Worm (Caenorhabditis elegans) whole organism, young adult: ENCODE data around the gene K11H12.9.

Experiments used
- ama-1 ChIP-seq, 3 experiments: fragments of 150-350 bp in 1 of 3; sonication (generic microtip) in 2 of 3; optimal IDR thresholded peaks; 2 replicates each; lab custom pipeline; 2014 to 2018; ENCODE audit warnings: missing biosample characterization in 2 of 3, missing genetic modification characterization in 2 of 3, missing genetic modification reagents in 2 of 3
- attf-6 ChIP-seq: fragments of 200-800 bp; sonication (Bioruptor generic); IDR thresholded peaks from 2 replicates; pipeline ENCODE4 v1.3.6; 2022; ENCODE audit warnings: missing genetic modification reagents, missing genetic modification characterization, missing compliant biosample characterization
- ccch-3 ChIP-seq: fragments of 200-800 bp; sonication (Bioruptor generic); optimal IDR thresholded peaks from 2 replicates; lab custom pipeline; 2018; ENCODE audit warnings: mild to moderate bottlenecking, missing genetic modification characterization, missing compliant biosample characterization
- chd-7 ChIP-seq: sonication (generic microtip); optimal IDR thresholded peaks from 2 replicates; lab custom pipeline; 2016; ENCODE audit warnings: mild to moderate bottlenecking, missing genetic modification characterization, moderate library complexity, missing compliant biosample characterization
- dpff-1 ChIP-seq: sonication (generic microtip); optimal IDR thresholded peaks from 2 replicates; lab custom pipeline; 2017; ENCODE audit warnings: mild to moderate bottlenecking, missing genetic modification characterization, missing compliant biosample characterization
- let-526 ChIP-seq: fragments of 200-800 bp; sonication (Bioruptor generic); IDR thresholded peaks from 2 replicates; pipeline ENCODE4 v1.3.6; 2022; ENCODE audit warnings: missing genetic modification reagents, missing genetic modification characterization, missing compliant biosample characterization
- nfya-1 ChIP-seq: sonication (generic microtip); optimal IDR thresholded peaks from 2 replicates; lab custom pipeline; 2017; ENCODE audit warnings: antibody characterized with exemption, missing compliant biosample characterization, missing genetic modification characterization, borderline replicate concordance; ENCODE audit not compliant: insufficient read depth
- pbrm-1 ChIP-seq: fragments of 200-800 bp; sonication (Bioruptor generic); IDR thresholded peaks from 2 replicates; pipeline ENCODE4 v1.3.6; 2022; ENCODE audit warnings: missing genetic modification reagents, missing genetic modification characterization, missing compliant biosample characterization
- pha-4 ChIP-seq: fragments of 150-350 bp; sonication (generic microtip); optimal IDR thresholded peaks from 2 replicates; lab custom pipeline; 2014; ENCODE audit warnings: missing biosample characterization, missing genetic modification reagents, missing genetic modification characterization
- unc-62 ChIP-seq: fragments of 150-350 bp; optimal IDR thresholded peaks from 2 replicates; lab custom pipeline; 2014; ENCODE audit warnings: missing biosample characterization, missing genetic modification reagents, missing genetic modification characterization
- xnd-1 ChIP-seq: sonication (generic microtip); optimal IDR thresholded peaks from 2 replicates; lab custom pipeline; 2016; ENCODE audit warnings: missing genotype, missing genetic modification reagents, missing genetic modification characterization, missing compliant biosample characterization
- ztf-3 ChIP-seq: fragments of 200-800 bp; sonication (Bioruptor generic); optimal IDR thresholded peaks from 2 replicates; lab custom pipeline; 2018; ENCODE audit warnings: mild to moderate bottlenecking, missing genetic modification characterization, missing compliant biosample characterization

DNA sequence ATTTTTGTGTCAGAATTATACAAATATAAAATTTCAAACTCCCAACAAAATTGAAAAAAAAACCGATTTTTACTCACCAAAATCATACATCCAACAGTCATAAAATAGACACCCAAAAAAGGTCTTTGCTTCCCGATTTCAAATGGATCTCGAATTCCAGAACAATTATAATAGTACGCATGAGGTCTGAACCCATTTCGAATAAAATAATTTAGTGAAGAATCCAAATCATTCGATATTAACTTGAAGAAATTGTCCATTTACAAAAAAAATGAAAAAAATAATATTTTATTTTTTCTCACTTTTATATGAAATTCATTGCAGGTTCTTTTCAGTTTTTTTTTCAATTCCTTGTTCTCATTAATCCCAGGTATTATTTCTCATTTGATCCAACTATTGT, 47.9 kb upstream of the K11H12.9 start, which contains the start of gene srt-59:
- TF ChIP-seq ama-1 (optimal IDR thresholded peaks at IDR 0.05; lab: Kevin White, UChicago): no peak
- TF ChIP-seq ama-1 (GFP tag; optimal IDR thresholded peaks at IDR 0.05; lab: Kevin White, UChicago): no peak
- no peak for TF ChIP-seq let-526 (GFP tag; lab: Robert Waterston, UW)
- TF ChIP-seq xnd-1 (tag; lab: Kevin White, UChicago): no peak
- no peak for TF ChIP-seq unc-62 (GFP tag; lab: Kevin White, UChicago)
- TF ChIP-seq pbrm-1 (GFP tag; lab: Robert Waterston, UW): no peak
- no peak for TF ChIP-seq ccch-3 (GFP tag; lab: Kevin White, UChicago)
- TF ChIP-seq dpff-1 (tag; lab: Kevin White, UChicago): no peak
- no peak for TF ChIP-seq pha-4
- TF ChIP-seq chd-7 (tag; lab: Kevin White, UChicago): no peak
- TF ChIP-seq ztf-3: no peak
- no peak for TF ChIP-seq attf-6 (GFP tag; lab: Robert Waterston, UW)
- TF ChIP-seq nfya-1 (tag; lab: Kevin White, UChicago): no peak
